Worm (Caenorhabditis elegans) whole organism, L4 larva: ENCODE data around the gene C34D1.4.

Source experiments
- F10B5.3 ChIP-seq: sonication (generic microtip); optimal IDR thresholded peaks from 2 replicates; lab custom pipeline; 2016; ENCODE audit warnings: mild to moderate bottlenecking, missing genetic modification characterization, missing compliant biosample characterization
- R02D3.7 ChIP-seq: fragments of 150-350 bp; sonication (generic microtip); optimal IDR thresholded peaks from 3 replicates; lab custom pipeline; 2014; ENCODE audit warnings: missing biosample characterization, missing genetic modification characterization
- T20F7.1 ChIP-seq: fragments of 200-800 bp; sonication (Bioruptor generic); optimal IDR thresholded peaks from 2 replicates; lab custom pipeline; 2018; ENCODE audit warnings: mild to moderate bottlenecking, missing genetic modification characterization, missing compliant biosample characterization
- T26A8.4 ChIP-seq: fragments of 200-800 bp; sonication (Bioruptor generic); IDR thresholded peaks from 2 replicates; pipeline ENCODE4 v1.3.6; 2022; ENCODE audit warnings: missing genetic modification characterization, missing compliant biosample characterization
- ZK337.2 ChIP-seq: fragments of 200-800 bp; sonication (Bioruptor generic); IDR thresholded peaks from 2 replicates; pipeline ENCODE4 v1.3.6; 2022; ENCODE audit warnings: missing genetic modification reagents, missing genetic modification characterization, missing compliant biosample characterization
- ZK546.5 ChIP-seq, 2 experiments: sonication (generic microtip); optimal IDR thresholded peaks; 2 replicates each; lab custom pipeline; 2017; ENCODE audit warnings: missing biosample characterization in 2 of 2, missing genetic modification characterization in 2 of 2
- aha-1 ChIP-seq: fragments of 150-350 bp; peaks from one replicate; lab custom pipeline; 2014; ENCODE audit warnings: missing biosample characterization, missing genetic modification characterization
- ceh-20 ChIP-seq: fragments of 200-800 bp; sonication (Bioruptor generic); IDR thresholded peaks from 2 replicates; pipeline ENCODE4 v1.3.6; 2022; ENCODE audit warnings: missing genetic modification reagents, missing genetic modification characterization, missing compliant biosample characterization
- ceh-28 ChIP-seq: fragments of 150-350 bp; optimal IDR thresholded peaks from 2 replicates; lab custom pipeline; 2014; ENCODE audit warnings: missing biosample characterization, missing genetic modification reagents, missing genetic modification characterization
- ceh-32 ChIP-seq: sonication (generic microtip); optimal IDR thresholded peaks from 2 replicates; lab custom pipeline; 2016; ENCODE audit warnings: mild to moderate bottlenecking, missing genetic modification characterization, missing compliant biosample characterization; ENCODE audit not compliant: poor library complexity
- ceh-44 ChIP-seq: fragments of 200-800 bp; sonication (Bioruptor generic); IDR thresholded peaks from 2 replicates; pipeline ENCODE4 v1.3.6; 2022; ENCODE audit warnings: missing genetic modification reagents, missing genetic modification characterization, missing compliant biosample characterization
- ceh-62 ChIP-seq: sonication (generic microtip); optimal IDR thresholded peaks from 2 replicates; lab custom pipeline; 2017; ENCODE audit warnings: missing biosample characterization, missing genetic modification characterization
- ces-1 ChIP-seq: fragments of 150-350 bp; sonication (generic microtip); optimal IDR thresholded peaks from 4 replicates; lab custom pipeline; 2014; ENCODE audit warnings: missing biosample characterization, missing genetic modification reagents, missing genetic modification characterization
- cey-2 ChIP-seq: sonication (generic microtip); optimal IDR thresholded peaks from 3 replicates; lab custom pipeline; 2017; ENCODE audit warnings: missing genetic modification characterization, mild to moderate bottlenecking, missing compliant biosample characterization, antibody characterized with exemption, borderline replicate concordance; ENCODE audit not compliant: insufficient read depth
- daf-19 ChIP-seq: fragments of 200-800 bp; sonication (Bioruptor generic); conservative IDR thresholded peaks from 2 replicates; pipeline ENCODE4 v1.3.6; 2022; ENCODE audit warnings: missing genetic modification characterization, missing compliant biosample characterization
- daf-8 ChIP-seq: fragments of 200-800 bp; sonication (Bioruptor generic); IDR thresholded peaks from 2 replicates; pipeline ENCODE4 v1.3.6; 2022; ENCODE audit warnings: missing genetic modification characterization, missing compliant biosample characterization
- dmd-9 ChIP-seq: fragments of 200-800 bp; sonication (Bioruptor generic); IDR thresholded peaks from 2 replicates; pipeline ENCODE4 v1.3.6; 2022; ENCODE audit warnings: missing genetic modification reagents, missing genetic modification characterization, missing compliant biosample characterization
- dpl-1 ChIP-seq: fragments of 150-350 bp; optimal IDR thresholded peaks from 2 replicates; lab custom pipeline; 2014; ENCODE audit warnings: missing biosample characterization, missing genetic modification reagents, missing genetic modification characterization
- duxl-1 ChIP-seq: sonication (generic microtip); optimal IDR thresholded peaks from 2 replicates; lab custom pipeline; 2016; ENCODE audit warnings: mild to moderate bottlenecking, missing genetic modification characterization, moderate library complexity, missing compliant biosample characterization; ENCODE audit not compliant: poor library complexity
- dve-1 ChIP-seq: sonication (generic microtip); optimal IDR thresholded peaks from 2 replicates; lab custom pipeline; 2017; ENCODE audit warnings: antibody characterized with exemption, mild to moderate bottlenecking, missing genetic modification characterization, missing compliant biosample characterization; ENCODE audit not compliant: insufficient read depth
- egl-27 ChIP-seq: sonication (generic microtip); optimal IDR thresholded peaks from 3 replicates; lab custom pipeline; 2017; ENCODE audit warnings: missing biosample characterization, missing genetic modification reagents, missing genetic modification characterization
- hlh-11 ChIP-seq: fragments of 200-800 bp; sonication (Bioruptor generic); optimal IDR thresholded peaks from 2 replicates; lab custom pipeline; 2018; ENCODE audit warnings: mild to moderate bottlenecking, missing genetic modification characterization, missing compliant biosample characterization
- hlh-30 ChIP-seq: sonication (generic microtip); optimal IDR thresholded peaks from 2 replicates; lab custom pipeline; 2017; ENCODE audit warnings: antibody characterized with exemption, mild to moderate bottlenecking, missing genetic modification characterization, missing compliant biosample characterization; ENCODE audit not compliant: insufficient read depth
- hmg-1.1 ChIP-seq: fragments of 200-800 bp; sonication (Bioruptor generic); IDR thresholded peaks from 2 replicates; pipeline ENCODE4 v1.3.6; 2022; ENCODE audit warnings: missing genetic modification reagents, missing genetic modification characterization, missing compliant biosample characterization
- jun-1 ChIP-seq: fragments of 150-350 bp; optimal IDR thresholded peaks from 2 replicates; lab custom pipeline; 2014; ENCODE audit warnings: missing biosample characterization, missing genetic modification reagents, missing genetic modification characterization
- lin-13 ChIP-seq: fragments of 150-350 bp; optimal IDR thresholded peaks from 2 replicates; lab custom pipeline; 2014; ENCODE audit warnings: missing biosample characterization, missing genetic modification reagents, missing genetic modification characterization
- lin-29 ChIP-seq: fragments of 200-800 bp; sonication (Bioruptor generic); IDR thresholded peaks from 2 replicates; pipeline ENCODE4 v1.3.6; 2022; ENCODE audit warnings: missing genetic modification reagents, missing genetic modification characterization, missing compliant biosample characterization
- lin-38 ChIP-seq: fragments of 200-800 bp; sonication (Bioruptor generic); IDR thresholded peaks from 2 replicates; pipeline ENCODE4 v1.3.6; 2022; ENCODE audit warnings: missing genetic modification reagents, missing genetic modification characterization, missing compliant biosample characterization
- lin-39 ChIP-seq: fragments of 150-350 bp; optimal IDR thresholded peaks from 2 replicates; lab custom pipeline; 2014; ENCODE audit warnings: missing biosample characterization, missing genetic modification reagents, missing genetic modification characterization
- lir-3 ChIP-seq: sonication (generic microtip); optimal IDR thresholded peaks from 2 replicates; lab custom pipeline; 2016; ENCODE audit warnings: mild to moderate bottlenecking, missing genetic modification characterization, missing compliant biosample characterization
- lsy-2 ChIP-seq, 2 experiments: fragments of 150-350 bp in 1 of 2; sonication (generic microtip) in 1 of 2; optimal IDR thresholded peaks; 2 replicates each; lab custom pipeline; 2014 to 2017; ENCODE audit warnings: missing biosample characterization in 2 of 2, missing genetic modification characterization in 2 of 2
- madf-5 ChIP-seq, 2 experiments: fragments of 200-800 bp; sonication (Bioruptor generic); IDR thresholded peaks; 2 replicates each; pipeline ENCODE4 v1.3.6; 2022; ENCODE audit warnings: missing compliant biosample characterization in 2 of 2, missing genetic modification characterization in 2 of 2
- mdl-1 ChIP-seq, 2 experiments: fragments of 150-350 bp in 1 of 2; sonication (generic microtip) in 1 of 2; optimal IDR thresholded peaks; 2 replicates each; lab custom pipeline; 2014 to 2017; ENCODE audit warnings: missing biosample characterization in 2 of 2, missing genetic modification characterization in 2 of 2
- mep-1 ChIP-seq: fragments of 150-350 bp; sonication (generic microtip); optimal IDR thresholded peaks from 3 replicates; lab custom pipeline; 2014; ENCODE audit warnings: missing biosample characterization, missing genetic modification characterization
- nhr-10 ChIP-seq: fragments of 150-350 bp; optimal IDR thresholded peaks from 2 replicates; lab custom pipeline; 2014; ENCODE audit warnings: missing biosample characterization, missing genetic modification characterization
- nhr-102 ChIP-seq: sonication (generic microtip); optimal IDR thresholded peaks from 2 replicates; lab custom pipeline; 2016; ENCODE audit warnings: mild to moderate bottlenecking, missing genetic modification characterization, moderate library complexity, missing compliant biosample characterization
- nhr-237 ChIP-seq: sonication (generic microtip); optimal IDR thresholded peaks from 2 replicates; lab custom pipeline; 2017; ENCODE audit warnings: missing biosample characterization, missing genetic modification characterization
- nhr-28 ChIP-seq: fragments of 150-350 bp; optimal IDR thresholded peaks from 2 replicates; lab custom pipeline; 2014; ENCODE audit warnings: missing biosample characterization, missing genetic modification characterization
- nhr-41 ChIP-seq: fragments of 200-800 bp; sonication (Bioruptor generic); IDR thresholded peaks from 2 replicates; pipeline ENCODE4 v1.3.6; 2022; ENCODE audit warnings: missing genetic modification reagents, missing genetic modification characterization, missing compliant biosample characterization
- nhr-48 ChIP-seq: sonication (generic microtip); optimal IDR thresholded peaks from 2 replicates; lab custom pipeline; 2016; ENCODE audit warnings: mild to moderate bottlenecking, missing genetic modification characterization, missing compliant biosample characterization
- nhr-77 ChIP-seq: fragments of 150-350 bp; optimal IDR thresholded peaks from 2 replicates; lab custom pipeline; 2014; ENCODE audit warnings: missing biosample characterization, missing genetic modification characterization
- php-3 ChIP-seq: fragments of 200-800 bp; sonication (Bioruptor generic); IDR thresholded peaks from 2 replicates; pipeline ENCODE4 v1.3.6; 2022; ENCODE audit warnings: missing genetic modification reagents, missing genetic modification characterization, missing compliant biosample characterization
- pqm-1 ChIP-seq: sonication (generic microtip); optimal IDR thresholded peaks from 2 replicates; lab custom pipeline; 2017; ENCODE audit warnings: missing biosample characterization, missing genetic modification characterization
- rbr-2 ChIP-seq: sonication (generic microtip); optimal IDR thresholded peaks from 2 replicates; lab custom pipeline; 2016; ENCODE audit warnings: missing genotype, missing genetic modification characterization, missing compliant biosample characterization
- set-16 ChIP-seq: fragments of 200-800 bp; sonication (Bioruptor generic); IDR thresholded peaks from 2 replicates; pipeline ENCODE4 v1.3.6; 2022; ENCODE audit warnings: missing genetic modification reagents, missing genetic modification characterization, missing compliant biosample characterization
- skn-1 ChIP-seq: fragments of 150-350 bp; optimal IDR thresholded peaks from 2 replicates; lab custom pipeline; 2014; ENCODE audit warnings: missing biosample characterization, missing genetic modification characterization
- spr-1 ChIP-seq: sonication (generic microtip); optimal IDR thresholded peaks from 2 replicates; lab custom pipeline; 2016; ENCODE audit warnings: mild to moderate bottlenecking, missing genetic modification characterization, missing compliant biosample characterization
- tra-1 ChIP-seq: fragments of 200-800 bp; sonication (Bioruptor generic); IDR thresholded peaks from 2 replicates; pipeline ENCODE4 v1.3.6; 2022; ENCODE audit warnings: missing genetic modification reagents, missing genetic modification characterization, missing compliant biosample characterization
- unc-62 ChIP-seq, 3 experiments: fragments of 150-350 bp in 1 of 3; sonication (generic microtip); optimal IDR thresholded peaks in 2 of 3; peaks in 1 of 3; 1 replicate in 1 of 3; 2 replicates in 2 of 3; lab custom pipeline; 2014 to 2017; ENCODE audit warnings: missing biosample characterization in 3 of 3, missing genetic modification characterization in 3 of 3, missing genetic modification reagents in 3 of 3, missing genotype in 1 of 3
- vab-7 ChIP-seq: fragments of 200-800 bp; sonication (Bioruptor generic); IDR thresholded peaks from 2 replicates; pipeline ENCODE4 v1.3.6; 2022; ENCODE audit warnings: missing genetic modification reagents, missing genetic modification characterization, missing compliant biosample characterization

The C34D1.4 gene

ce11 chrV:13262781-13263318 lies 3.7 kb upstream of the C34D1.4 start (continued):
- TF ChIP-seq F10B5.3 (tag; lab: Kevin White, UChicago) (no peak), madf-5 (GFP tag; IDR thresholded peaks at IDR 0.05; lab: Robert Waterston, UW) (no peak), hmg-1.1 (GFP tag; lab: Robert Waterston, UW) (0 out of 2 replicates have a peak, but pooled peaks have one; percentile 16), lin-13 (GFP tag; lab: Kevin White, UChicago) (no peak), nhr-77 (tag; lab: Kevin White, UChicago) (peak; percentile 32), pqm-1 (peak; percentile 51), cey-2 (tag; lab: Kevin White, UChicago) (no peak), aha-1 (tag; lab: Kevin White, UChicago) (no peak), ZK546.5 (tag; optimal IDR thresholded peaks at IDR 0.05; lab: Kevin White, UChicago) (no peak), ceh-44 (GFP tag; lab: Robert Waterston, UW) (no peak), nhr-237 (no peak), ceh-20 (GFP tag; lab: Robert Waterston, UW) (no peak), ceh-32 (tag; lab: Kevin White, UChicago) (no peak), php-3 (GFP tag; lab: Robert Waterston, UW) (peak; percentile 71), ZK337.2 (no peak), duxl-1 (tag; lab: Kevin White, UChicago) (no peak), vab-7 (no peak), set-16 (no peak), nhr-10 (no peak), dmd-9 (no peak), mep-1 (tag; lab: Kevin White, UChicago) (no peak), ceh-62 (tag; lab: Kevin White, UChicago) (no peak), daf-8 (no peak), lin-39 (tag; lab: Kevin White, UChicago) (no peak), nhr-41 (GFP tag; lab: Robert Waterston, UW) (no peak), lin-29 (GFP tag; lab: Robert Waterston, UW) (no peak), dpl-1 (GFP tag; lab: Kevin White, UChicago) (no peak), ceh-28 (tag; lab: Kevin White, UChicago) (no peak), hlh-11 (peak; percentile 76), nhr-102 (tag; lab: Kevin White, UChicago) (peak; percentile 23), lin-38 (GFP tag; lab: Robert Waterston, UW) (no peak), egl-27 (no peak), skn-1 (no peak), T26A8.4 (GFP tag; lab: Robert Waterston, UW) (no peak)

ce11 chrV:13259527-13259926 lies 416 bp upstream of the C34D1.4 start:
- peak; percentile 50 for TF ChIP-seq nhr-28 (tag; lab: Kevin White, UChicago)
- no peak for TF ChIP-seq jun-1
- TF ChIP-seq spr-1 (tag; lab: Kevin White, UChicago): no peak
- no peak for TF ChIP-seq R02D3.7 (tag; lab: Kevin White, UChicago)
- no peak for TF ChIP-seq daf-19 (GFP tag; lab: Robert Waterston, UW)
- peak; percentile 46 for TF ChIP-seq dve-1 (tag; lab: Kevin White, UChicago)
- TF ChIP-seq lir-3 (tag; lab: Kevin White, UChicago): no peak
- TF ChIP-seq T20F7.1 (GFP tag; lab: Kevin White, UChicago): no peak
- no peak for TF ChIP-seq nhr-48 (tag; lab: Kevin White, UChicago)
- TF ChIP-seq ceh-28 (tag; lab: Kevin White, UChicago): no peak
- TF ChIP-seq hlh-11: peak; percentile 17
- TF ChIP-seq tra-1 (GFP tag; lab: Robert Waterston, UW): 0 out of 2 replicates have a peak, but pooled peaks have one; percentile 50
- TF ChIP-seq nhr-237: no peak
- TF ChIP-seq mep-1 (tag; lab: Kevin White, UChicago): peak; percentile 32
- peak in 1 of 2 experiments; percentile 7 for TF ChIP-seq lsy-2 (tag; optimal IDR thresholded peaks at IDR 0.05; lab: Kevin White, UChicago)
- TF ChIP-seq ces-1 (GFP tag; lab: Kevin White, UChicago): no peak
- TF ChIP-seq rbr-2 (tag; lab: Kevin White, UChicago): no peak
- peak; percentile 98 for TF ChIP-seq aha-1 (tag; lab: Kevin White, UChicago)
- TF ChIP-seq madf-5 (GFP tag; IDR thresholded peaks at IDR 0.05; lab: Robert Waterston, UW): no peak
- peak in 1 of 2 experiments; percentile 4 for TF ChIP-seq mdl-1 (tag; optimal IDR thresholded peaks at IDR 0.05; lab: Kevin White, UChicago)
- peak; percentile 89 for TF ChIP-seq hlh-30 (tag; lab: Kevin White, UChicago)
- peak in 1 of 2 experiments; percentile 87 for TF ChIP-seq unc-62 (GFP tag; optimal IDR thresholded peaks at IDR 0.05 in 1 of 2; lab: Kevin White, UChicago)
- TF ChIP-seq unc-62 (tag; optimal IDR thresholded peaks at IDR 0.05; lab: Kevin White, UChicago): no peak
